Fruit fly (Drosophila melanogaster) whole organism, wandering third instar larva: Measurements from ENCODE around the gene Ccp84Aa.

Source experiments
- CG9705 ChIP-seq: fragments of 200-800 bp; sonication (Bioruptor generic); optimal IDR thresholded peaks from 2 replicates; lab custom pipeline; 2018; ENCODE audit warnings: missing biosample characterization, mild to moderate bottlenecking, missing genetic modification characterization
- Dfd ChIP-seq: fragments of >200 bp; optimal IDR thresholded peaks from 2 replicates; lab custom pipeline; 2017; ENCODE audit warnings: missing biosample characterization, missing genetic modification characterization
- GATAd ChIP-seq: sonication (Bioruptor generic); optimal IDR thresholded peaks from 2 replicates; lab custom pipeline; 2016; ENCODE audit warnings: missing biosample characterization, missing genetic modification characterization
- OdsH ChIP-seq: fragments of 200-800 bp; sonication (Bioruptor generic); optimal IDR thresholded peaks from 2 replicates; lab custom pipeline; 2016; ENCODE audit warnings: missing biosample characterization, mild to moderate bottlenecking, missing genetic modification characterization
- br ChIP-seq: fragments of 200-800 bp; sonication (Bioruptor generic); optimal IDR thresholded peaks from 2 replicates; lab custom pipeline; 2016; ENCODE audit warnings: missing biosample characterization, missing genetic modification characterization
- h ChIP-seq: fragments of 200-800 bp; sonication (Bioruptor generic); optimal IDR thresholded peaks from 3 replicates; lab custom pipeline; 2016; ENCODE audit warnings: missing biosample characterization, mild to moderate bottlenecking, missing genetic modification characterization
- lola ChIP-seq: fragments of >200 bp; optimal IDR thresholded peaks from 2 replicates; lab custom pipeline; 2017; ENCODE audit warnings: missing biosample characterization, missing genetic modification characterization
- pan ChIP-seq: fragments of >200 bp; optimal IDR thresholded peaks from 2 replicates; lab custom pipeline; 2017
- psq ChIP-seq: fragments of 200-800 bp; sonication (Bioruptor generic); optimal IDR thresholded peaks from 3 replicates; lab custom pipeline; 2017; ENCODE audit warnings: missing biosample characterization, mild to moderate bottlenecking, missing genetic modification characterization, moderate library complexity
- rgr ChIP-seq: fragments of 200-800 bp; sonication (Bioruptor generic); optimal IDR thresholded peaks from 3 replicates; lab custom pipeline; 2016; ENCODE audit warnings: missing biosample characterization, mild to moderate bottlenecking, missing genetic modification characterization

dm6 chr3R:6665117-6665654 lies 38.7 kb upstream of the Ccp84Aa start:
- TF ChIP-seq OdsH (no peak), psq (GFP tag; lab: Kevin White, UChicago) (no peak), rgr (GFP tag; lab: Kevin White, UChicago) (no peak), pan (lab: Kevin White, UChicago) (no peak), Dfd (GFP tag; lab: Kevin White, UChicago) (no peak), lola (no peak), br (GFP tag; lab: Kevin White, UChicago) (no peak), GATAd (no peak), CG9705 (GFP tag; lab: Kevin White, UChicago) (no peak), h (no peak)
